Fruit fly (Drosophila melanogaster): Measurements from ENCODE around the gene CG5151.

The CG5151 gene

dm6 chr3L:16147325-16147724, 17.2 kb downstream of the CG5151 start:
- 0 out of 4 replicates have a peak, but pooled peaks have one; percentile 6 for TF ChIP-seq chinmo (GFP tag; IDR thresholded peaks at IDR 0.05; ENCODE audit: partially characterized antibody)
- peak in 1 of 2 experiments; percentile 95 for TF ChIP-seq Pdp1 (GFP tag; optimal IDR thresholded peaks at IDR 0.05)
- no peak for TF ChIP-seq CG8478 (optimal IDR thresholded peaks at IDR 0.05)
- peak in 1 of 2 experiments; percentile 2 for TF ChIP-seq Trl (optimal IDR thresholded peaks at IDR 0.05)
- TF ChIP-seq Trl (GFP tag; optimal IDR thresholded peaks at IDR 0.05): no peak
- no peak for TF ChIP-seq CG8281 (tag; optimal IDR thresholded peaks at IDR 0.05)
- no peak for TF ChIP-seq CG34422 (GFP tag; IDR thresholded peaks at IDR 0.05)
- TF ChIP-seq CG17612 (GFP tag; IDR thresholded peaks at IDR 0.05): no peak
- no peak for TF ChIP-seq da (GFP tag; optimal IDR thresholded peaks at IDR 0.05)
- no peak for TF ChIP-seq CG6765 (GFP tag; optimal IDR thresholded peaks at IDR 0.05)
- 0 out of 3 replicates have a peak, but pooled peaks have one; percentile 16 for TF ChIP-seq Dbx (GFP tag; IDR thresholded peaks at IDR 0.05)
- TF ChIP-seq crol (GFP tag; IDR thresholded peaks at IDR 0.05): peak; percentile 57
- no peak for TF ChIP-seq gro (GFP tag; optimal IDR thresholded peaks at IDR 0.05)

- peak; percentile 63 for TF ChIP-seq al (GFP tag; IDR thresholded peaks at IDR 0.05)
- TF ChIP-seq Fer3 (tag; optimal IDR thresholded peaks at IDR 0.05): peak; percentile 71
- no peak for TF ChIP-seq CG12104 (GFP tag; optimal IDR thresholded peaks at IDR 0.05)
- peak; percentile 43; the same call in 1 of the 2 replicates for TF ChIP-seq CG14014 (GFP tag; IDR thresholded peaks at IDR 0.05)
- peak; percentile 7 for TF ChIP-seq Asciz (GFP tag; optimal IDR thresholded peaks at IDR 0.05)
- peak; percentile 2 for TF ChIP-seq Sox100B (GFP tag; optimal IDR thresholded peaks at IDR 0.05)
- TF ChIP-seq gem (tag; optimal IDR thresholded peaks at IDR 0.05): peak; percentile 65
- no peak for TF ChIP-seq NC2α (GFP tag; optimal IDR thresholded peaks at IDR 0.05)
- peak; percentile 56 for TF ChIP-seq Med (GFP tag)
- no peak for TF ChIP-seq hkb (optimal IDR thresholded peaks at IDR 0.05)
- TF ChIP-seq hkb (GFP tag; IDR thresholded peaks at IDR 0.05): no peak
- TF ChIP-seq sug (tag; optimal IDR thresholded peaks at IDR 0.05): peak; percentile 47
- no peak; the same call in 1 of the 2 replicates for TF ChIP-seq danr (GFP tag; IDR thresholded peaks at IDR 0.05)
- TF ChIP-seq dysf (GFP tag; IDR thresholded peaks at IDR 0.05): peak; percentile 70; the same call in 2 of the 3 replicates
- no peak for TF ChIP-seq Lim3 (GFP tag; IDR thresholded peaks at IDR 0.05)
- TF ChIP-seq CG31441 (GFP tag; IDR thresholded peaks at IDR 0.05): peak; percentile 34; the same call in 1 of the 2 replicates
- TF ChIP-seq CG17385 (GFP tag; optimal IDR thresholded peaks at IDR 0.05): peak; percentile 21
- no peak for TF ChIP-seq CG32772 (GFP tag; IDR thresholded peaks at IDR 0.05)
- TF ChIP-seq Oli (tag; optimal IDR thresholded peaks at IDR 0.05): peak; percentile 25
- TF ChIP-seq nmo (GFP tag; optimal IDR thresholded peaks at IDR 0.05): peak; percentile 14
- TF ChIP-seq Ssrp (tag; optimal IDR thresholded peaks at IDR 0.05): peak; percentile 4
- TF ChIP-seq sens (GFP tag): no peak
- TF ChIP-seq shn (GFP tag; optimal IDR thresholded peaks at IDR 0.05): no peak
- TF ChIP-seq CG9215 (GFP tag; IDR thresholded peaks at IDR 0.05): peak; percentile 44; the same call in 1 of the 2 replicates
- peak; percentile 58 for TF ChIP-seq Meics (GFP tag; optimal IDR thresholded peaks at IDR 0.05)
- TF ChIP-seq CG2889 (GFP tag; IDR thresholded peaks at IDR 0.05): no peak
- no peak for TF ChIP-seq ci (GFP tag; IDR thresholded peaks at IDR 0.05)
- TF ChIP-seq CG15696 (tag; optimal IDR thresholded peaks at IDR 0.05): no peak
- TF ChIP-seq CG3847 (GFP tag; IDR thresholded peaks at IDR 0.05): 0 out of 2 replicates have a peak, but pooled peaks have one; percentile 26
- TF ChIP-seq grau (tag; optimal IDR thresholded peaks at IDR 0.05): peak; percentile 91
- TF ChIP-seq CG13624 (GFP tag; optimal IDR thresholded peaks at IDR 0.05): peak; percentile 28
- peak; percentile 45 for TF ChIP-seq CG13894 (tag; optimal IDR thresholded peaks at IDR 0.05)
- TF ChIP-seq fd3F (GFP tag; optimal IDR thresholded peaks at IDR 0.05): peak; percentile 54
- TF ChIP-seq Hr51 (GFP tag; optimal IDR thresholded peaks at IDR 0.05): peak in 1 of 2 experiments; percentile 53
- peak; percentile 70 for TF ChIP-seq CG10543 (GFP tag; optimal IDR thresholded peaks at IDR 0.05)
- TF ChIP-seq eyg (GFP tag; optimal IDR thresholded peaks at IDR 0.05): no peak
- TF ChIP-seq Nf-YC (tag; optimal IDR thresholded peaks at IDR 0.05): peak; percentile 58
- TF ChIP-seq gsb (GFP tag; IDR thresholded peaks at IDR 0.05): peak; percentile 41; the same call in 1 of the 2 replicates
Observed at dm6 chr3L:16146539-16146934, 18.0 kb downstream of the CG5151 start.
